Fruit fly (Drosophila melanogaster): ENCODE measurements around the gene CG43117.

dm6 chr3R:26485240-26485865, 30.8 kb downstream of the CG43117 start:
- TF ChIP-seq Snoo (tag; optimal IDR thresholded peaks at IDR 0.05): no peak
- TF ChIP-seq CG12605 (GFP tag; IDR thresholded peaks at IDR 0.05): no peak
